Worm (Caenorhabditis elegans) whole organism, L4 larva: ENCODE results near the gene T11F9.21.
A peak's percentile ranks its signal among the peaks of the same experiment; 100 is the strongest.

Source experiments
- F10B5.3 ChIP-seq: sonication (generic microtip); optimal IDR thresholded peaks from 2 replicates; lab custom pipeline; 2016; ENCODE audit warnings: mild to moderate bottlenecking, missing genetic modification characterization, missing compliant biosample characterization
- F37D6.2 ChIP-seq: sonication (generic microtip); optimal IDR thresholded peaks from 2 replicates; lab custom pipeline; 2016; ENCODE audit warnings: mild to moderate bottlenecking, missing genetic modification characterization, missing compliant biosample characterization
- F44E2.7 ChIP-seq: fragments of 200-800 bp; sonication (Bioruptor generic); IDR thresholded peaks from 2 replicates; pipeline ENCODE4 v2.1.2; 2022; ENCODE audit warnings: missing genetic modification characterization, missing compliant biosample characterization
- F49E8.2 ChIP-seq: sonication (generic microtip); optimal IDR thresholded peaks from 2 replicates; lab custom pipeline; 2016; ENCODE audit warnings: missing compliant biosample characterization, mild to moderate bottlenecking, missing genetic modification characterization, borderline replicate concordance
- R02D3.7 ChIP-seq: fragments of 150-350 bp; sonication (generic microtip); optimal IDR thresholded peaks from 3 replicates; lab custom pipeline; 2014; ENCODE audit warnings: missing biosample characterization, missing genetic modification characterization
- Y105C5A.15 ChIP-seq: fragments of 200-800 bp; sonication (Bioruptor generic); IDR thresholded peaks from 2 replicates; pipeline ENCODE4 v1.3.6; 2022; ENCODE audit warnings: missing genetic modification characterization, missing compliant biosample characterization
- Y75B8A.6 ChIP-seq: fragments of 200-800 bp; sonication (Bioruptor generic); IDR thresholded peaks from 2 replicates; pipeline ENCODE4 v1.3.6; 2022; ENCODE audit warnings: missing genetic modification reagents, missing genetic modification characterization, missing compliant biosample characterization
- aly-2 ChIP-seq: sonication (generic microtip); optimal IDR thresholded peaks from 2 replicates; lab custom pipeline; 2018; ENCODE audit warnings: missing biosample characterization, missing genetic modification characterization
- arid-1 ChIP-seq: fragments of 200-800 bp; sonication (Bioruptor generic); conservative IDR thresholded peaks from 2 replicates; pipeline ENCODE4 v1.3.6; 2022; ENCODE audit warnings: missing genetic modification reagents, missing genetic modification characterization, missing compliant biosample characterization
- ceh-28 ChIP-seq: fragments of 150-350 bp; optimal IDR thresholded peaks from 2 replicates; lab custom pipeline; 2014; ENCODE audit warnings: missing biosample characterization, missing genetic modification reagents, missing genetic modification characterization
- ceh-44 ChIP-seq: fragments of 200-800 bp; sonication (Bioruptor generic); IDR thresholded peaks from 2 replicates; pipeline ENCODE4 v1.3.6; 2022; ENCODE audit warnings: missing genetic modification reagents, missing genetic modification characterization, missing compliant biosample characterization
- cey-2 ChIP-seq: sonication (generic microtip); optimal IDR thresholded peaks from 3 replicates; lab custom pipeline; 2017; ENCODE audit warnings: missing genetic modification characterization, mild to moderate bottlenecking, missing compliant biosample characterization, antibody characterized with exemption, borderline replicate concordance; ENCODE audit not compliant: insufficient read depth
- ctbp-1 ChIP-seq: fragments of 200-800 bp; sonication (Bioruptor generic); IDR thresholded peaks from 2 replicates; pipeline ENCODE4 v1.3.6; 2022; ENCODE audit warnings: missing genetic modification reagents, missing genetic modification characterization, missing compliant biosample characterization
- daf-16 ChIP-seq, 3 experiments: sonication (generic microtip); optimal IDR thresholded peaks; 2 replicates each; lab custom pipeline; 2016 to 2017; ENCODE audit warnings: missing genetic modification characterization in 3 of 3, missing genetic modification reagents in 3 of 3, mild to moderate bottlenecking in 2 of 3, missing compliant biosample characterization in 2 of 3, missing biosample characterization in 1 of 3, moderate library complexity in 1 of 3
- daf-8 ChIP-seq: fragments of 200-800 bp; sonication (Bioruptor generic); IDR thresholded peaks from 2 replicates; pipeline ENCODE4 v1.3.6; 2022; ENCODE audit warnings: missing genetic modification characterization, missing compliant biosample characterization
- dpl-1 ChIP-seq: fragments of 150-350 bp; optimal IDR thresholded peaks from 2 replicates; lab custom pipeline; 2014; ENCODE audit warnings: missing biosample characterization, missing genetic modification reagents, missing genetic modification characterization
- dve-1 ChIP-seq: sonication (generic microtip); optimal IDR thresholded peaks from 2 replicates; lab custom pipeline; 2017; ENCODE audit warnings: antibody characterized with exemption, mild to moderate bottlenecking, missing genetic modification characterization, missing compliant biosample characterization; ENCODE audit not compliant: insufficient read depth
- egl-27 ChIP-seq: sonication (generic microtip); optimal IDR thresholded peaks from 3 replicates; lab custom pipeline; 2017; ENCODE audit warnings: missing biosample characterization, missing genetic modification reagents, missing genetic modification characterization
- egl-43 ChIP-seq: fragments of 200-800 bp; sonication (Bioruptor generic); IDR thresholded peaks from 2 replicates; pipeline ENCODE4 v1.3.6; 2022; ENCODE audit warnings: missing genetic modification reagents, missing genetic modification characterization, missing compliant biosample characterization
- fos-1 ChIP-seq: fragments of 150-350 bp; optimal IDR thresholded peaks from 2 replicates; lab custom pipeline; 2014; ENCODE audit warnings: missing biosample characterization, missing genetic modification characterization
- gei-8 ChIP-seq: fragments of 200-800 bp; sonication (Bioruptor generic); optimal IDR thresholded peaks from 2 replicates; lab custom pipeline; 2018; ENCODE audit warnings: mild to moderate bottlenecking, missing genetic modification characterization, missing compliant biosample characterization
- hif-1 ChIP-seq, 2 experiments: sonication (generic microtip); optimal IDR thresholded peaks; 2 replicates each; lab custom pipeline; 2016 to 2017; ENCODE audit warnings: missing compliant biosample characterization in 2 of 2, missing genetic modification characterization in 2 of 2, missing genetic modification reagents in 2 of 2, missing genotype in 2 of 2, mild to moderate bottlenecking in 1 of 2
- hlh-11 ChIP-seq: fragments of 200-800 bp; sonication (Bioruptor generic); optimal IDR thresholded peaks from 2 replicates; lab custom pipeline; 2018; ENCODE audit warnings: mild to moderate bottlenecking, missing genetic modification characterization, missing compliant biosample characterization
- hlh-30 ChIP-seq: sonication (generic microtip); optimal IDR thresholded peaks from 2 replicates; lab custom pipeline; 2017; ENCODE audit warnings: antibody characterized with exemption, mild to moderate bottlenecking, missing genetic modification characterization, missing compliant biosample characterization; ENCODE audit not compliant: insufficient read depth
- hmg-1.1 ChIP-seq: fragments of 200-800 bp; sonication (Bioruptor generic); IDR thresholded peaks from 2 replicates; pipeline ENCODE4 v1.3.6; 2022; ENCODE audit warnings: missing genetic modification reagents, missing genetic modification characterization, missing compliant biosample characterization
- lim-7 ChIP-seq: fragments of 200-800 bp; sonication (Bioruptor generic); IDR thresholded peaks from 2 replicates; pipeline ENCODE4 v1.3.6; 2022; ENCODE audit warnings: missing genetic modification characterization, missing compliant biosample characterization
- lin-13 ChIP-seq: fragments of 150-350 bp; optimal IDR thresholded peaks from 2 replicates; lab custom pipeline; 2014; ENCODE audit warnings: missing biosample characterization, missing genetic modification reagents, missing genetic modification characterization
- lin-39 ChIP-seq: fragments of 150-350 bp; optimal IDR thresholded peaks from 2 replicates; lab custom pipeline; 2014; ENCODE audit warnings: missing biosample characterization, missing genetic modification reagents, missing genetic modification characterization
- lir-3 ChIP-seq: sonication (generic microtip); optimal IDR thresholded peaks from 2 replicates; lab custom pipeline; 2016; ENCODE audit warnings: mild to moderate bottlenecking, missing genetic modification characterization, missing compliant biosample characterization
- madf-5 ChIP-seq, 2 experiments: fragments of 200-800 bp; sonication (Bioruptor generic); IDR thresholded peaks; 2 replicates each; pipeline ENCODE4 v1.3.6; 2022; ENCODE audit warnings: missing compliant biosample characterization in 2 of 2, missing genetic modification characterization in 2 of 2
- mdt-29 ChIP-seq: fragments of 200-800 bp; sonication (Bioruptor generic); IDR thresholded peaks from 2 replicates; pipeline ENCODE4 v1.3.6; 2022; ENCODE audit warnings: missing genetic modification reagents, missing genetic modification characterization, missing compliant biosample characterization
- mxl-3 ChIP-seq: fragments of 200-800 bp; sonication (Bioruptor generic); optimal IDR thresholded peaks from 2 replicates; lab custom pipeline; 2018; ENCODE audit warnings: mild to moderate bottlenecking, missing genetic modification characterization, missing compliant biosample characterization
- nhr-10 ChIP-seq: fragments of 150-350 bp; optimal IDR thresholded peaks from 2 replicates; lab custom pipeline; 2014; ENCODE audit warnings: missing biosample characterization, missing genetic modification characterization
- nhr-11 ChIP-seq: fragments of 150-350 bp; optimal IDR thresholded peaks from 2 replicates; lab custom pipeline; 2014; ENCODE audit warnings: missing biosample characterization, missing genetic modification characterization
- nhr-25 ChIP-seq: sonication (generic microtip); optimal IDR thresholded peaks from 2 replicates; lab custom pipeline; 2017; ENCODE audit warnings: missing genetic modification characterization, mild to moderate bottlenecking, missing compliant biosample characterization, antibody characterized with exemption, moderate library complexity, borderline replicate concordance; ENCODE audit not compliant: insufficient read depth
- nhr-28 ChIP-seq: fragments of 150-350 bp; optimal IDR thresholded peaks from 2 replicates; lab custom pipeline; 2014; ENCODE audit warnings: missing biosample characterization, missing genetic modification characterization
- pha-4 ChIP-seq, 2 experiments: fragments of 150-350 bp in 1 of 2; fragments of 200-800 bp in 1 of 2; sonication (Bioruptor generic) in 1 of 2; IDR thresholded peaks in 1 of 2; optimal IDR thresholded peaks in 1 of 2; 2 replicates each; pipeline versions ENCODE4 v1.3.6 to Lab custom; 2014 to 2022; ENCODE audit warnings: missing genetic modification characterization in 2 of 2, missing genetic modification reagents in 2 of 2, missing biosample characterization in 1 of 2, missing compliant biosample characterization in 1 of 2
- php-3 ChIP-seq: fragments of 200-800 bp; sonication (Bioruptor generic); IDR thresholded peaks from 2 replicates; pipeline ENCODE4 v1.3.6; 2022; ENCODE audit warnings: missing genetic modification reagents, missing genetic modification characterization, missing compliant biosample characterization
- pqm-1 ChIP-seq: sonication (generic microtip); optimal IDR thresholded peaks from 2 replicates; lab custom pipeline; 2017; ENCODE audit warnings: missing biosample characterization, missing genetic modification characterization
- rbr-2 ChIP-seq: sonication (generic microtip); optimal IDR thresholded peaks from 2 replicates; lab custom pipeline; 2016; ENCODE audit warnings: missing genotype, missing genetic modification characterization, missing compliant biosample characterization
- saeg-2 ChIP-seq: fragments of 200-800 bp; sonication (Bioruptor generic); IDR thresholded peaks from 2 replicates; pipeline ENCODE4 v1.3.6; 2022; ENCODE audit warnings: missing genetic modification reagents, missing genetic modification characterization, missing compliant biosample characterization
- sdz-12 ChIP-seq: fragments of 200-800 bp; sonication (Bioruptor generic); optimal IDR thresholded peaks from 2 replicates; lab custom pipeline; 2018; ENCODE audit warnings: mild to moderate bottlenecking, missing genetic modification characterization, missing compliant biosample characterization
- skn-1 ChIP-seq: fragments of 150-350 bp; optimal IDR thresholded peaks from 2 replicates; lab custom pipeline; 2014; ENCODE audit warnings: missing biosample characterization, missing genetic modification characterization
- snpc-1.2 ChIP-seq: fragments of 200-800 bp; sonication (Bioruptor generic); IDR thresholded peaks from 2 replicates; pipeline ENCODE4 v1.3.6; 2022; ENCODE audit warnings: missing genetic modification reagents, missing genetic modification characterization, missing compliant biosample characterization
- unc-130 ChIP-seq: sonication (generic microtip); optimal IDR thresholded peaks from 2 replicates; lab custom pipeline; 2016; ENCODE audit warnings: missing genetic modification reagents, missing genetic modification characterization, missing compliant biosample characterization
- unc-62 ChIP-seq, 3 experiments: fragments of 150-350 bp in 1 of 3; sonication (generic microtip); optimal IDR thresholded peaks in 2 of 3; peaks in 1 of 3; 1 replicate in 1 of 3; 2 replicates in 2 of 3; lab custom pipeline; 2014 to 2017; ENCODE audit warnings: missing biosample characterization in 3 of 3, missing genetic modification characterization in 3 of 3, missing genetic modification reagents in 3 of 3, missing genotype in 1 of 3
- zip-2 ChIP-seq: fragments of 150-350 bp; optimal IDR thresholded peaks from 2 replicates; lab custom pipeline; 2014; ENCODE audit warnings: missing biosample characterization, missing genetic modification characterization
- ztf-11 ChIP-seq: fragments of 150-350 bp; optimal IDR thresholded peaks from 2 replicates; lab custom pipeline; 2014; ENCODE audit warnings: missing biosample characterization, missing genetic modification characterization

Gene T11F9.21

ce11 chrV:11521448-11521847 lies 28.9 kb downstream of the T11F9.21 start, which contains the start of gene pafo-1:
Gene pafo-1 (plus strand): TSS chrV:11521703.
- TF ChIP-seq hif-1 (tag; optimal IDR thresholded peaks at IDR 0.05; lab: Kevin White, UChicago) (peak in 1 of 2 experiments; percentile 45), F37D6.2 (tag; lab: Kevin White, UChicago) (peak; percentile 73), R02D3.7 (tag; lab: Kevin White, UChicago) (no peak), pqm-1 (no peak), mdt-29 (GFP tag; lab: Robert Waterston, UW) (peak; percentile 82), ceh-44 (GFP tag; lab: Robert Waterston, UW) (no peak), daf-16 (GFP tag; optimal IDR thresholded peaks at IDR 0.05; lab: Kevin White, UChicago) (peak; percentile 32 to 75), daf-16 (tag; optimal IDR thresholded peaks at IDR 0.05; lab: Kevin White, UChicago) (no peak), unc-130 (GFP tag; lab: Kevin White, UChicago) (no peak), nhr-10 (tag; lab: Kevin White, UChicago) (no peak), nhr-25 (tag; lab: Kevin White, UChicago) (no peak), dve-1 (peak; percentile 81), hmg-1.1 (GFP tag; lab: Robert Waterston, UW) (peak; percentile 81), egl-27 (tag; lab: Kevin White, UChicago) (no peak), F44E2.7 (GFP tag; lab: Robert Waterston, UW) (no peak), arid-1 (GFP tag; lab: Robert Waterston, UW) (0 out of 2 replicates have a peak, but pooled peaks have one; percentile 18), Y75B8A.6 (no peak), daf-8 (GFP tag; lab: Robert Waterston, UW) (no peak), saeg-2 (GFP tag; lab: Robert Waterston, UW) (0 out of 2 replicates have a peak, but pooled peaks have one; percentile 39), madf-5 (GFP tag; IDR thresholded peaks at IDR 0.05; lab: Robert Waterston, UW) (no peak), lin-39 (no peak), cey-2 (tag; lab: Kevin White, UChicago) (no peak), ctbp-1 (GFP tag; lab: Robert Waterston, UW) (peak; percentile 84), skn-1 (tag; lab: Kevin White, UChicago) (no peak), aly-2 (no peak), lir-3 (tag; lab: Kevin White, UChicago) (no peak), ztf-11 (tag; lab: Kevin White, UChicago) (no peak), hlh-30 (tag; lab: Kevin White, UChicago) (peak; percentile 79), lim-7 (GFP tag; lab: Robert Waterston, UW) (0 out of 2 replicates have a peak, but pooled peaks have one; percentile 9), F49E8.2 (peak; percentile 80), pha-4 (GFP tag; IDR thresholded peaks at IDR 0.05; lab: Robert Waterston, UW) (no peak), pha-4 (tag; optimal IDR thresholded peaks at IDR 0.05; lab: Kevin White, UChicago) (no peak), rbr-2 (tag; lab: Kevin White, UChicago) (peak; percentile 80), unc-62 (GFP tag; optimal IDR thresholded peaks at IDR 0.05 in 1 of 2; lab: Kevin White, UChicago) (peak in 1 of 2 experiments; percentile 72), unc-62 (tag; optimal IDR thresholded peaks at IDR 0.05; lab: Kevin White, UChicago) (no peak), Y105C5A.15 (GFP tag; lab: Robert Waterston, UW) (no peak), lin-13 (GFP tag; lab: Kevin White, UChicago) (peak; percentile 75), fos-1 (tag; lab: Kevin White, UChicago) (no peak), F10B5.3 (tag; lab: Kevin White, UChicago) (peak; percentile 73), nhr-28 (tag; lab: Kevin White, UChicago) (peak; percentile 79), gei-8 (GFP tag; lab: Kevin White, UChicago) (no peak), egl-43 (GFP tag; lab: Robert Waterston, UW) (0 out of 2 replicates have a peak, but pooled peaks have one; percentile 46), snpc-1.2 (GFP tag; lab: Robert Waterston, UW) (no peak), nhr-11 (tag; lab: Kevin White, UChicago) (peak; percentile 57), dpl-1 (GFP tag; lab: Kevin White, UChicago) (peak; percentile 99), php-3 (GFP tag; lab: Robert Waterston, UW) (peak; percentile 72), ceh-28 (tag; lab: Kevin White, UChicago) (no peak), mxl-3 (GFP tag; lab: Kevin White, UChicago) (peak; percentile 47), sdz-12 (GFP tag; lab: Kevin White, UChicago) (no peak), zip-2 (no peak), hlh-11 (tag; lab: Kevin White, UChicago) (peak; percentile 85)
